Worm (Caenorhabditis elegans): ENCODE data around the gene gst-7.

Gene gst-7

DNA sequence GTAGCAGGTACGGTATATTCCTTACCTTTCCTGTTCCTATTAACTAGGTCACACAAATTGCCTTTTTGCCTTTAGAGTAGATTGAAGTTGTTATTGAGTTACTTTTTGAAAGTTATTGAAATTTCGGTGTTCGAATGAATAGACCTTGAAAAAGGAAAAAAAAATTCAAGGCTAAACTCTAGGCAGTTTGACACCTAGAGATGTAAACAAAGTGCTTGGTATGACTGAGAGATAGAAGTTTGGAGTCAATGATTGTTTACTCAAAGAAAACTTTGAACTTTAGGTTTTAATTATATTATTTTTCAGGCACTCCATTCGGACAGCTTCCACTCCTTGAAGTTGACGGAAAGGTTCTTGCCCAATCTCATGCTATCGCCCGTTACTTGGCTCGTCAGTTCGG, 636 bp downstream of the gst-7 start:
- TF ChIP-seq flt-1 (GFP tag; IDR thresholded peaks at IDR 0.05) = no peak
- TF ChIP-seq hmg-4 (GFP tag; optimal IDR thresholded peaks at IDR 0.05) = no peak
- TF ChIP-seq hnd-1 (tag; optimal IDR thresholded peaks at IDR 0.05) = no peak
- TF ChIP-seq ets-7 (tag; optimal IDR thresholded peaks at IDR 0.05) = no peak
- TF ChIP-seq aly-1 (tag; optimal IDR thresholded peaks at IDR 0.05) = no peak
- no peak for TF ChIP-seq hmbx-1 (tag; optimal IDR thresholded peaks at IDR 0.05)
- TF ChIP-seq B0310.2 (tag; optimal IDR thresholded peaks at IDR 0.05) = no peak
- TF ChIP-seq ama-1 (optimal IDR thresholded peaks at IDR 0.05) = no peak
- TF ChIP-seq pes-1 (GFP tag; IDR thresholded peaks at IDR 0.05) = no peak
- no peak for TF ChIP-seq tra-4 (tag; optimal IDR thresholded peaks at IDR 0.05)

DNA sequence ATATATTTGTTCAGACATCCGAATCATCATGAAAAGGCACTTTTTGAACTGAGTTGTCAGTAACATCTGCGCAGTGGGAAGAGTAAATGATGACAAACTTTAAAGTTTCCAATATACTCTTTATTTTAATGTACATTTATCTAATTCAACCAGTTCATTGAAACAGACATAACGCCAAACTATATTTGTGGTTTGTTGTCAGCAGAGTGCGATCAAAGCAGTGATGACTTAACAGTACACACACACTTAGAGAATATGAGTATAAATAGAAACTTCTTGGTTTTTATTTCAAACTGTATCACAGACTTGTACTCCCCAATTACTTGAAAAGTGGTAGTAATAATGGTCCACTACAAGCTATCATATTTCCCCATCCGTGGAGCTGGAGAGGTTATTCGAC, 1.6 kb downstream of the gst-7 start, which contains the start of gene gst-8:
TSS of gene gst-8 (plus strand) at position 301 of the 400 bp plus-strand sequence.
- TF ChIP-seq ets-7 (tag; optimal IDR thresholded peaks at IDR 0.05) = no peak
- TF ChIP-seq scrt-1 (GFP tag; IDR thresholded peaks at IDR 0.05) = no peak
- TF ChIP-seq ceh-36 (tag; optimal IDR thresholded peaks at IDR 0.05) = no peak
- no peak for TF ChIP-seq ama-1 (optimal IDR thresholded peaks at IDR 0.05)
- no peak for TF ChIP-seq tra-4 (tag; optimal IDR thresholded peaks at IDR 0.05)

- TF ChIP-seq flt-1 (GFP tag; IDR thresholded peaks at IDR 0.05) (no peak), sea-1 (GFP tag; conservative IDR thresholded peaks at IDR 0.05) (no peak), aly-1 (tag; optimal IDR thresholded peaks at IDR 0.05) (no peak), hmbx-1 (tag; optimal IDR thresholded peaks at IDR 0.05) (no peak), ceh-13 (GFP tag; optimal IDR thresholded peaks at IDR 0.05) (no peak), ama-1 (optimal IDR thresholded peaks at IDR 0.05) (no peak), B0310.2 (tag; optimal IDR thresholded peaks at IDR 0.05) (no peak), ceh-36 (tag; optimal IDR thresholded peaks at IDR 0.05) (no peak), ets-7 (tag; optimal IDR thresholded peaks at IDR 0.05) (no peak), tra-4 (tag; optimal IDR thresholded peaks at IDR 0.05) (no peak), pes-1 (GFP tag; IDR thresholded peaks at IDR 0.05) (no peak), hmg-4 (GFP tag; optimal IDR thresholded peaks at IDR 0.05) (no peak), F13C5.2 (tag; optimal IDR thresholded peaks at IDR 0.05) (no peak), hnd-1 (tag; optimal IDR thresholded peaks at IDR 0.05) (no peak), scrt-1 (GFP tag; IDR thresholded peaks at IDR 0.05) (no peak), tbx-37 (GFP tag; conservative IDR thresholded peaks at IDR 0.05) (no peak), tbx-11 (GFP tag; IDR thresholded peaks at IDR 0.05) (no peak)
Measured at ce11 chrII:4884403-4884802, 2.5 kb downstream of the gst-7 start.

ce11 chrII:4885976-4886375, 4.1 kb downstream of the gst-7 start, which contains the start of gene R05F9.7:
Gene R05F9.7 (plus strand): TSS chrII:4886276.
- TF ChIP-seq ama-1 (optimal IDR thresholded peaks at IDR 0.05) (no peak), tra-4 (tag; optimal IDR thresholded peaks at IDR 0.05) (no peak)

DNA sequence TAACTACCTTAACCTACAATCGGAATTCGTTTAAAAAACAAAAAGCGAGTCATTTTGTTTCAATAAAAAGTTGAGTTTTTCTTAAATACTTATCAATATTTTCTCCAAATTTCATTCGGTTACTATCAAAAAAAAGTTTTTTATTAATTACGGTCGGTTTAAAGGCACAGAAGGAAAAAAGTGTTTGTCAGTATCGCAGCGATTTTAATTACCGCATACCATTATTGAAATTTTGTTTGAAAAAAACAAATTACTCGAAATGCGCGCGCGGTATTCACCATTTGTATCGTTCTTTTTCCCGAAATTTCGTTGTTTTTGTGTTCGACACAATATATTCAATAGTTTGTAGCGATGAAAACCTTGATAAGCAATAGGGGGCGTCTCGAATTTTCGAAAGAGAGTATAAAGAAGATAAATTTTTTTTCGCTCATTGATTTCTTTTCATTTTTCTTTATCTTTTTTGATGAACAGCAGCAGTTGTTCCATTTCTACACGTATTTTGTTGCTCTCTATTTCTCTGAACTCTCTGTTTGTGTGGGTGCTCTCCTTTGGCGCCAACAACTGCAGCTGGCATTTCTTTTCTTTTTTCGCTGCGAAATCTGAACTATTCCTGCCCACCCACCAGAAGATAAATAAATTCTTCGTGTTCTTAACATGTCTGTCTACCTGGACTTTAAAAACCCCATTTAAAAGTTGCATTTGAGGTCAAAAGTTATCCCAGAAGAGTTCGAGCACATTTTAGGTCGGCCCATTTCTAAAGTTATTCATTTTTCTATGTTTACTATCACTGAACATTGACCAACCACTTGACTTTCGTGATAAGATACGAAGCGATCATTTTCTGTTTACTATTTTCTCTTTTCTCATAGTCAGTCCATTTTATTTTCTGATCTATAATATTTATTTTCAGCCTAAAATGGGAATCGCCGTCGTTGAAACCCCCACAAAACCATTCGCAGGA, 6.9 kb downstream of the gst-7 start, which contains the start of gene pgm-1:
TSS of gene pgm-1 (plus strand) at position 911 of the 961 bp plus-strand sequence.
- TF ChIP-seq flt-1 (GFP tag; IDR thresholded peaks at IDR 0.05) (no peak), ceh-13 (GFP tag; optimal IDR thresholded peaks at IDR 0.05) (no peak), pes-1 (GFP tag; IDR thresholded peaks at IDR 0.05) (no peak), aly-1 (tag; optimal IDR thresholded peaks at IDR 0.05) (no peak), hmg-4 (GFP tag; optimal IDR thresholded peaks at IDR 0.05) (no peak), ama-1 (optimal IDR thresholded peaks at IDR 0.05) (no peak), B0310.2 (tag; optimal IDR thresholded peaks at IDR 0.05) (no peak), sea-1 (GFP tag; conservative IDR thresholded peaks at IDR 0.05) (no peak), ceh-36 (tag; optimal IDR thresholded peaks at IDR 0.05) (no peak), F13C5.2 (tag; optimal IDR thresholded peaks at IDR 0.05) (no peak), hnd-1 (tag; optimal IDR thresholded peaks at IDR 0.05) (no peak)

- TF ChIP-seq ceh-13 (GFP tag; optimal IDR thresholded peaks at IDR 0.05) (no peak), ets-7 (tag; optimal IDR thresholded peaks at IDR 0.05) (no peak), flt-1 (GFP tag; IDR thresholded peaks at IDR 0.05) (no peak), ama-1 (optimal IDR thresholded peaks at IDR 0.05) (no peak), tbx-37 (GFP tag; conservative IDR thresholded peaks at IDR 0.05) (no peak), hmbx-1 (tag; optimal IDR thresholded peaks at IDR 0.05) (no peak), pes-1 (GFP tag; IDR thresholded peaks at IDR 0.05) (no peak), B0310.2 (tag; optimal IDR thresholded peaks at IDR 0.05) (no peak), F13C5.2 (tag; optimal IDR thresholded peaks at IDR 0.05) (no peak), hnd-1 (tag; optimal IDR thresholded peaks at IDR 0.05) (no peak), hmg-4 (GFP tag; optimal IDR thresholded peaks at IDR 0.05) (no peak), sea-1 (GFP tag; conservative IDR thresholded peaks at IDR 0.05) (no peak), aly-1 (tag; optimal IDR thresholded peaks at IDR 0.05) (no peak), tbx-11 (GFP tag; IDR thresholded peaks at IDR 0.05) (no peak), ceh-36 (tag; optimal IDR thresholded peaks at IDR 0.05) (no peak), scrt-1 (GFP tag; IDR thresholded peaks at IDR 0.05) (no peak), tra-4 (tag; optimal IDR thresholded peaks at IDR 0.05) (no peak)
Measured at ce11 chrII:4891012-4891775, 9.3 kb downstream of the gst-7 start, which contains the start of gene gst-9. Gene gst-9 (plus strand): TSS chrII:4891585.

ce11 chrII:4892594-4892993, 10.7 kb downstream of the gst-7 start, which contains the start of gene msp-33:
Gene msp-33 (minus strand): TSS chrII:4892694.
- no peak for TF ChIP-seq hmbx-1 (tag; optimal IDR thresholded peaks at IDR 0.05)
- TF ChIP-seq B0310.2 (tag; optimal IDR thresholded peaks at IDR 0.05) = no peak
- no peak for TF ChIP-seq tbx-37 (GFP tag; conservative IDR thresholded peaks at IDR 0.05)
- TF ChIP-seq scrt-1 (GFP tag; IDR thresholded peaks at IDR 0.05) = no peak
- TF ChIP-seq hnd-1 (tag; optimal IDR thresholded peaks at IDR 0.05) = no peak
- TF ChIP-seq pes-1 (GFP tag; IDR thresholded peaks at IDR 0.05) = no peak
- TF ChIP-seq ceh-13 (GFP tag; optimal IDR thresholded peaks at IDR 0.05) = no peak
- no peak for TF ChIP-seq tbx-11 (GFP tag; IDR thresholded peaks at IDR 0.05)
- TF ChIP-seq flt-1 (GFP tag; IDR thresholded peaks at IDR 0.05) = no peak
- no peak for TF ChIP-seq ceh-36 (tag; optimal IDR thresholded peaks at IDR 0.05)
- no peak for TF ChIP-seq F13C5.2 (tag; optimal IDR thresholded peaks at IDR 0.05)
- no peak for TF ChIP-seq aly-1 (tag; optimal IDR thresholded peaks at IDR 0.05)

Measured in whole organism, early embryonic.